Worm (Caenorhabditis elegans) whole organism, young adult: ENCODE measurements around the gene srd-16.

Source experiments
- Y53G8AR.9 ChIP-seq: fragments of 200-800 bp; sonication (Bioruptor generic); conservative IDR thresholded peaks from 2 replicates; pipeline ENCODE4 v1.3.6; 2022; ENCODE audit warnings: missing genetic modification reagents, missing genetic modification characterization, missing compliant biosample characterization
- ama-1 ChIP-seq, 3 experiments: fragments of 150-350 bp in 1 of 3; sonication (generic microtip) in 2 of 3; optimal IDR thresholded peaks; 2 replicates each; lab custom pipeline; 2014 to 2018; ENCODE audit warnings: missing biosample characterization in 2 of 3, missing genetic modification characterization in 2 of 3, missing genetic modification reagents in 2 of 3
- ceh-79 ChIP-seq: sonication (generic microtip); optimal IDR thresholded peaks from 2 replicates; lab custom pipeline; 2017; ENCODE audit warnings: mild to moderate bottlenecking, missing genetic modification characterization, missing compliant biosample characterization
- egrh-3 ChIP-seq: fragments of 200-800 bp; sonication (Bioruptor generic); IDR thresholded peaks from 2 replicates; pipeline ENCODE4 v1.3.6; 2022; ENCODE audit warnings: missing genetic modification reagents, missing genetic modification characterization, missing compliant biosample characterization
- hmg-20 ChIP-seq: fragments of 200-800 bp; sonication (Bioruptor generic); IDR thresholded peaks from 2 replicates; pipeline ENCODE4 v1.3.6; 2022; ENCODE audit warnings: missing genetic modification reagents, missing genetic modification characterization, missing compliant biosample characterization
- let-607 ChIP-seq, 2 experiments: fragments of 200-800 bp in 1 of 2; sonication (Bioruptor generic) in 1 of 2; sonication (generic microtip) in 1 of 2; optimal IDR thresholded peaks; 2 replicates each; lab custom pipeline; 2016 to 2018; ENCODE audit warnings: mild to moderate bottlenecking in 2 of 2, missing compliant biosample characterization in 2 of 2, missing genetic modification characterization in 2 of 2, moderate library complexity in 2 of 2, missing genotype in 1 of 2
- madf-6 ChIP-seq: fragments of 200-800 bp; sonication (Bioruptor generic); IDR thresholded peaks from 2 replicates; pipeline ENCODE4 v1.3.6; 2022; ENCODE audit warnings: missing genetic modification reagents, missing genetic modification characterization, missing compliant biosample characterization
- madf-8 ChIP-seq: fragments of 200-800 bp; sonication (Bioruptor generic); conservative IDR thresholded peaks from 2 replicates; pipeline ENCODE4 v1.3.6; 2022; ENCODE audit warnings: missing genetic modification reagents, missing genetic modification characterization, missing compliant biosample characterization
- mes-4 ChIP-seq: sonication (generic microtip); optimal IDR thresholded peaks from 2 replicates; lab custom pipeline; 2016; ENCODE audit warnings: missing genotype, missing genetic modification characterization, missing compliant biosample characterization
- nhr-27 ChIP-seq: fragments of 200-800 bp; sonication (Bioruptor generic); optimal IDR thresholded peaks from 2 replicates; lab custom pipeline; 2018; ENCODE audit warnings: mild to moderate bottlenecking, missing genetic modification characterization, moderate library complexity, missing compliant biosample characterization
- pha-4 ChIP-seq: fragments of 150-350 bp; sonication (generic microtip); optimal IDR thresholded peaks from 2 replicates; lab custom pipeline; 2014; ENCODE audit warnings: missing biosample characterization, missing genetic modification reagents, missing genetic modification characterization
- snpc-4 ChIP-seq, 5 experiments: fragments of 150-350 bp in 1 of 5; sonication (generic microtip) in 4 of 5; optimal IDR thresholded peaks; 2 replicates each; lab custom pipeline; 2014 to 2018; ENCODE audit warnings: missing genetic modification characterization in 5 of 5, missing biosample characterization in 3 of 5, antibody characterized with exemption in 2 of 5, mild to moderate bottlenecking in 2 of 5, missing compliant biosample characterization in 2 of 5, missing genotype in 2 of 5, moderate library complexity in 2 of 5, missing genetic modification reagents in 1 of 5
- ztf-28 ChIP-seq: fragments of 200-800 bp; sonication (Bioruptor generic); IDR thresholded peaks from 2 replicates; pipeline ENCODE4 v1.3.6; 2022; ENCODE audit warnings: missing genetic modification reagents, missing genetic modification characterization, missing compliant biosample characterization

DNA sequence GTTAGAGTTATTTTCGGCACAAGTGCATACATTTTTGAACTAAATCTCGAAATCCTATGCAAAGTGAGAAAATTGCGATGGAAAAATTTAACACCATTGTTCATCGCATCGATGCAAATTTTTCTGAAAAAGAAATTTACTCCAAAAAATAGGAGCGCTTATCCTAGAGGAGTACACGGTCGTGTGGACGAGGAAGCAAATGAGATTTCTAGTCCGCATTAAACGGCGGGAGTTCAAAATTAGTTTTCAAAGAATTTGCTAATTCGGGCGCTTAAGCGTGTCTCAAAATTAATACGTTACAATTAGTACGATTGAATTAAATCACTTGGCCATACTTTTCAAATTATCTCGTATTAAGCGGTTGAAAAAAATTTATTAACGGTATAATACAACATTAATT is 17.9 kb upstream of the srd-16 start, which contains the start of gene lrpr-1:
- no peak for TF ChIP-seq ztf-28 (GFP tag; lab: Robert Waterston, UW)
- peak; percentile 53; the same call in 1 of the 2 replicates for TF ChIP-seq hmg-20 (GFP tag; lab: Robert Waterston, UW)
- TF ChIP-seq pha-4 (tag; lab: Kevin White, UChicago), result no peak
- no peak for TF ChIP-seq egrh-3 (GFP tag; lab: Robert Waterston, UW)
- TF ChIP-seq ceh-79, result no peak
- TF ChIP-seq ama-1 (optimal IDR thresholded peaks at IDR 0.05; lab: Kevin White, UChicago), result no peak
- TF ChIP-seq ama-1 (GFP tag; optimal IDR thresholded peaks at IDR 0.05; lab: Kevin White, UChicago), result no peak
- no peak for TF ChIP-seq nhr-27
- TF ChIP-seq madf-6, result peak; percentile 85
- TF ChIP-seq mes-4 (tag; lab: Kevin White, UChicago), result no peak
- no peak for TF ChIP-seq Y53G8AR.9 (GFP tag; lab: Robert Waterston, UW)
- TF ChIP-seq madf-8, result peak; percentile 74
- TF ChIP-seq snpc-4 (GFP tag; optimal IDR thresholded peaks at IDR 0.05; lab: Kevin White, UChicago), result no peak
- peak in 1 of 4 experiments; percentile 18 for TF ChIP-seq snpc-4 (tag; optimal IDR thresholded peaks at IDR 0.05; lab: Kevin White, UChicago)
- no peak for TF ChIP-seq let-607 (tag; optimal IDR thresholded peaks at IDR 0.05; lab: Kevin White, UChicago)
